Worm (Caenorhabditis elegans) whole organism, L1 larva: ENCODE data around the gene Y49F6B.8.
"Not testable (repeated sequence)": the region's sequence is repeated elsewhere in the genome, so short reads cannot be mapped to it uniquely, and the experiment has no call there.

ENCODE experiments used
- C04F5.9 ChIP-seq: sonication (generic microtip); optimal IDR thresholded peaks from 2 replicates; lab custom pipeline; 2016; ENCODE audit warnings: missing genetic modification characterization, missing compliant biosample characterization
- C16A3.4 ChIP-seq: fragments of 150-350 bp; optimal IDR thresholded peaks from 2 replicates; lab custom pipeline; 2014; ENCODE audit warnings: missing biosample characterization, missing genetic modification characterization
- F16B12.6 ChIP-seq: fragments of 150-350 bp; optimal IDR thresholded peaks from 2 replicates; lab custom pipeline; 2014; ENCODE audit warnings: missing biosample characterization, missing genetic modification characterization
- Y116A8C.19 ChIP-seq: sonication (generic microtip); optimal IDR thresholded peaks from 2 replicates; lab custom pipeline; 2016; ENCODE audit warnings: missing compliant biosample characterization, missing genetic modification characterization, borderline replicate concordance
- ama-1 ChIP-seq: fragments of 150-350 bp; optimal IDR thresholded peaks from 2 replicates; lab custom pipeline; 2014
- blmp-1 ChIP-seq: fragments of 150-350 bp; optimal IDR thresholded peaks from 2 replicates; lab custom pipeline; 2014; ENCODE audit warnings: missing biosample characterization, missing genetic modification characterization
- ceh-63 ChIP-seq: fragments of 200-800 bp; sonication (Bioruptor generic); optimal IDR thresholded peaks from 2 replicates; lab custom pipeline; 2018; ENCODE audit warnings: mild to moderate bottlenecking, missing genetic modification characterization, missing compliant biosample characterization
- ceh-88 ChIP-seq: fragments of 200-800 bp; sonication (Bioruptor generic); IDR thresholded peaks from 2 replicates; pipeline ENCODE4 v1.3.6; 2022; ENCODE audit warnings: missing genetic modification characterization, missing compliant biosample characterization
- ceh-90 ChIP-seq: sonication (generic microtip); optimal IDR thresholded peaks from 2 replicates; lab custom pipeline; 2016; ENCODE audit warnings: missing genetic modification characterization, missing compliant biosample characterization
- ces-1 ChIP-seq: fragments of 150-350 bp; optimal IDR thresholded peaks from 2 replicates; lab custom pipeline; 2014; ENCODE audit warnings: missing biosample characterization, missing genetic modification reagents, missing genetic modification characterization
- dpl-1 ChIP-seq, 3 experiments: fragments of 150-350 bp in 2 of 3; sonication (generic microtip) in 1 of 3; optimal IDR thresholded peaks; 2 replicates each; lab custom pipeline; 2014 to 2017; ENCODE audit warnings: missing biosample characterization in 3 of 3, missing genetic modification characterization in 3 of 3, missing genetic modification reagents in 3 of 3
- dsc-1 ChIP-seq: sonication (generic microtip); optimal IDR thresholded peaks from 2 replicates; lab custom pipeline; 2016; ENCODE audit warnings: mild to moderate bottlenecking, missing genetic modification characterization, missing compliant biosample characterization
- efl-3 ChIP-seq: fragments of 200-800 bp; sonication (Bioruptor generic); optimal IDR thresholded peaks from 2 replicates; lab custom pipeline; 2018; ENCODE audit warnings: mild to moderate bottlenecking, missing genetic modification characterization, missing compliant biosample characterization
- fkh-8 ChIP-seq: sonication (generic microtip); optimal IDR thresholded peaks from 2 replicates; lab custom pipeline; 2016; ENCODE audit warnings: mild to moderate bottlenecking, missing genetic modification characterization, missing compliant biosample characterization
- grh-1 ChIP-seq: fragments of 200-800 bp; sonication (Bioruptor generic); IDR thresholded peaks from 2 replicates; pipeline ENCODE4 v1.3.6; 2022; ENCODE audit warnings: missing genetic modification reagents, missing genetic modification characterization, missing compliant biosample characterization
- hlh-17 ChIP-seq: fragments of 200-800 bp; sonication (Bioruptor generic); optimal IDR thresholded peaks from 2 replicates; lab custom pipeline; 2018; ENCODE audit warnings: missing genetic modification characterization, mild to moderate bottlenecking, missing compliant biosample characterization, moderate library complexity, borderline replicate concordance
- hpl-2 ChIP-seq: fragments of 150-350 bp; optimal IDR thresholded peaks from 2 replicates; lab custom pipeline; 2014; ENCODE audit warnings: missing biosample characterization, missing genetic modification reagents, missing genetic modification characterization
- irx-1 ChIP-seq: sonication (generic microtip); optimal IDR thresholded peaks from 2 replicates; lab custom pipeline; 2016; ENCODE audit warnings: missing genetic modification characterization, missing compliant biosample characterization
- jun-1 ChIP-seq: fragments of 150-350 bp; optimal IDR thresholded peaks from 2 replicates; lab custom pipeline; 2014; ENCODE audit warnings: missing biosample characterization, missing genetic modification reagents, missing genetic modification characterization
- lin-14 ChIP-seq: fragments of 200-800 bp; sonication (Bioruptor generic); optimal IDR thresholded peaks from 2 replicates; lab custom pipeline; 2018; ENCODE audit warnings: mild to moderate bottlenecking, missing genetic modification characterization, moderate library complexity, missing compliant biosample characterization
- lin-35 ChIP-seq, 2 experiments: fragments of 150-350 bp; optimal IDR thresholded peaks; 2 replicates each; lab custom pipeline; 2014; ENCODE audit warnings: missing biosample characterization in 2 of 2, missing genetic modification characterization in 2 of 2, missing genetic modification reagents in 2 of 2
- lin-39 ChIP-seq: fragments of 150-350 bp; optimal IDR thresholded peaks from 2 replicates; lab custom pipeline; 2014; ENCODE audit warnings: missing biosample characterization, missing genetic modification reagents, missing genetic modification characterization
- lir-3 ChIP-seq: sonication (generic microtip); optimal IDR thresholded peaks from 2 replicates; lab custom pipeline; 2016; ENCODE audit warnings: mild to moderate bottlenecking, missing genetic modification characterization, moderate library complexity, missing compliant biosample characterization; ENCODE audit not compliant: poor library complexity
- lsy-2 ChIP-seq, 2 experiments: fragments of 150-350 bp; optimal IDR thresholded peaks; 2 replicates each; lab custom pipeline; 2014; ENCODE audit warnings: missing biosample characterization in 2 of 2, missing genetic modification characterization in 2 of 2
- mab-9 ChIP-seq: fragments of 200-800 bp; sonication (Bioruptor generic); IDR thresholded peaks from 2 replicates; pipeline ENCODE4 v1.3.6; 2022; ENCODE audit warnings: missing genetic modification reagents, missing genetic modification characterization, missing compliant biosample characterization
- mef-2 ChIP-seq: fragments of 150-350 bp; optimal IDR thresholded peaks from 2 replicates; lab custom pipeline; 2014; ENCODE audit warnings: missing biosample characterization, missing genetic modification characterization
- nhr-12 ChIP-seq: sonication (generic microtip); optimal IDR thresholded peaks from 2 replicates; lab custom pipeline; 2017; ENCODE audit warnings: missing biosample characterization, missing genetic modification characterization
- nhr-76 ChIP-seq: sonication (generic microtip); optimal IDR thresholded peaks from 2 replicates; lab custom pipeline; 2017; ENCODE audit warnings: missing biosample characterization, missing genetic modification characterization
- nhr-85 ChIP-seq: sonication (generic microtip); peaks from one replicate; lab custom pipeline; 2016; ENCODE audit warnings: missing genetic modification characterization, inconsistent platforms, missing compliant biosample characterization
- nhr-90 ChIP-seq: sonication (generic microtip); optimal IDR thresholded peaks from 2 replicates; lab custom pipeline; 2016; ENCODE audit warnings: mild to moderate bottlenecking, missing genetic modification characterization, missing compliant biosample characterization; ENCODE audit not compliant: poor library complexity
- pag-3 ChIP-seq: sonication (generic microtip); optimal IDR thresholded peaks from 2 replicates; lab custom pipeline; 2017; ENCODE audit warnings: missing genetic modification characterization, mild to moderate bottlenecking, missing compliant biosample characterization, antibody characterized with exemption, borderline replicate concordance; ENCODE audit not compliant: insufficient read depth
- pax-3 ChIP-seq: fragments of 200-800 bp; sonication (Bioruptor generic); optimal IDR thresholded peaks from 2 replicates; lab custom pipeline; 2018; ENCODE audit warnings: mild to moderate bottlenecking, missing genetic modification characterization, moderate library complexity, missing compliant biosample characterization
- pqm-1 ChIP-seq: sonication (generic microtip); optimal IDR thresholded peaks from 3 replicates; lab custom pipeline; 2017; ENCODE audit warnings: missing biosample characterization, missing genetic modification characterization
- rnt-1 ChIP-seq: sonication (generic microtip); optimal IDR thresholded peaks from 2 replicates; lab custom pipeline; 2016; ENCODE audit warnings: mild to moderate bottlenecking, missing genetic modification characterization, moderate library complexity, missing compliant biosample characterization
- snu-23 ChIP-seq: sonication (generic microtip); optimal IDR thresholded peaks from 2 replicates; lab custom pipeline; 2016; ENCODE audit warnings: missing genetic modification characterization, missing compliant biosample characterization
- unc-62 ChIP-seq: fragments of 150-350 bp; optimal IDR thresholded peaks from 2 replicates; lab custom pipeline; 2014; ENCODE audit warnings: missing biosample characterization, missing genetic modification reagents, missing genetic modification characterization
- unc-86 ChIP-seq: sonication (generic microtip); optimal IDR thresholded peaks from 2 replicates; lab custom pipeline; 2016; ENCODE audit warnings: missing genetic modification characterization, missing compliant biosample characterization
- unc-98 ChIP-seq: fragments of 200-800 bp; sonication (Bioruptor generic); IDR thresholded peaks from 2 replicates; pipeline ENCODE4 v1.3.6; 2022; ENCODE audit warnings: missing genetic modification characterization, missing compliant biosample characterization
- vab-15 ChIP-seq: sonication (generic microtip); optimal IDR thresholded peaks from 2 replicates; lab custom pipeline; 2017; ENCODE audit warnings: missing genotype, mild to moderate bottlenecking, missing genetic modification characterization, missing compliant biosample characterization
- xbp-1 ChIP-seq: sonication (generic microtip); optimal IDR thresholded peaks from 2 replicates; lab custom pipeline; 2016; ENCODE audit warnings: missing genetic modification characterization, missing compliant biosample characterization
- zag-1 ChIP-seq: fragments of 150-350 bp; optimal IDR thresholded peaks from 2 replicates; lab custom pipeline; 2014; ENCODE audit warnings: missing biosample characterization, missing genetic modification characterization
- ztf-11 ChIP-seq, 2 experiments: sonication (generic microtip); optimal IDR thresholded peaks; 2 replicates each; lab custom pipeline; 2016 to 2017; ENCODE audit warnings: missing genetic modification characterization in 2 of 2, missing biosample characterization in 1 of 2, missing compliant biosample characterization in 1 of 2
- ztf-4 ChIP-seq: fragments of 150-350 bp; optimal IDR thresholded peaks from 2 replicates; lab custom pipeline; 2014; ENCODE audit warnings: missing biosample characterization, missing genetic modification characterization

Gene Y49F6B.8

ce11 chrII:3464580-3464979 lies 16.9 kb downstream of the Y49F6B.8 start, which contains the start of gene C16C8.10:
Gene C16C8.10 (minus strand): TSS chrII:3464680.
- TF ChIP-seq lin-35 (GFP tag; optimal IDR thresholded peaks at IDR 0.05; lab: Kevin White, UChicago); zag-1; hpl-2 (GFP tag; lab: Kevin White, UChicago): not testable (repeated sequence)
- TF ChIP-seq, all 84 proteins: peak for 0; not testable (repeated sequence) for 84

ce11 chrII:3463097-3463496 lies 18.4 kb downstream of the Y49F6B.8 start, which contains the start of gene C16C8.9:
Gene C16C8.9 (minus strand): TSS chrII:3463197.
- TF ChIP-seq mef-2 (tag; lab: Kevin White, UChicago) (no peak), unc-62 (GFP tag; lab: Kevin White, UChicago) (no peak), vab-15 (tag; lab: Kevin White, UChicago) (no peak), lin-14 (GFP tag; lab: Kevin White, UChicago) (no peak), irx-1 (no peak), mab-9 (GFP tag; lab: Robert Waterston, UW) (no peak)
- TF ChIP-seq, all 84 proteins: peak for 0

ce11 chrII:3461586-3461985 lies 19.9 kb downstream of the Y49F6B.8 start, which contains the start of gene C16C8.8:
Gene C16C8.8 (minus strand): TSS chrII:3461686.
- TF ChIP-seq nhr-85 (no peak), nhr-76 (tag; lab: Kevin White, UChicago) (no peak), unc-62 (GFP tag; lab: Kevin White, UChicago) (no peak), F16B12.6 (tag; lab: Kevin White, UChicago) (no peak), grh-1 (GFP tag; lab: Robert Waterston, UW) (no peak), lin-39 (tag; lab: Kevin White, UChicago) (no peak), xbp-1 (no peak), pqm-1 (no peak)

- TF ChIP-seq rnt-1 (tag; lab: Kevin White, UChicago) (no peak), snu-23 (GFP tag; lab: Kevin White, UChicago) (no peak), nhr-12 (tag; lab: Kevin White, UChicago) (no peak), ztf-4 (tag; lab: Kevin White, UChicago) (no peak), hlh-17 (GFP tag; lab: Kevin White, UChicago) (no peak), unc-86 (no peak), C16A3.4 (tag; lab: Kevin White, UChicago) (no peak), ceh-63 (GFP tag; lab: Kevin White, UChicago) (no peak), ceh-90 (tag; lab: Kevin White, UChicago) (no peak), mab-9 (GFP tag; lab: Robert Waterston, UW) (no peak), ces-1 (GFP tag; lab: Kevin White, UChicago) (no peak)
Measured at ce11 chrII:3460048-3460447, 21.4 kb downstream of the Y49F6B.8 start, which contains the start of gene C16C8.7. Gene C16C8.7 (minus strand): TSS chrII:3460148.

ce11 chrII:3459199-3459598 lies 22.3 kb downstream of the Y49F6B.8 start:
- no peak for TF ChIP-seq unc-98 (GFP tag; lab: Robert Waterston, UW)
- no peak for TF ChIP-seq jun-1 (tag; lab: Kevin White, UChicago)
- TF ChIP-seq lir-3 (tag; lab: Kevin White, UChicago), result no peak
- TF ChIP-seq dsc-1 (tag; lab: Kevin White, UChicago), result no peak
- no peak for TF ChIP-seq pag-3 (tag; lab: Kevin White, UChicago)

- TF ChIP-seq mab-9 (GFP tag; lab: Robert Waterston, UW) (no peak), fkh-8 (tag; lab: Kevin White, UChicago) (no peak), dpl-1 (GFP tag; optimal IDR thresholded peaks at IDR 0.05; lab: Kevin White, UChicago) (no peak), lin-35 (GFP tag; optimal IDR thresholded peaks at IDR 0.05; lab: Kevin White, UChicago) (no peak), lsy-2 (tag; optimal IDR thresholded peaks at IDR 0.05; lab: Kevin White, UChicago) (no peak), ceh-88 (GFP tag; lab: Robert Waterston, UW) (no peak), Y116A8C.19 (tag; lab: Kevin White, UChicago) (no peak), pqm-1 (no peak), efl-3 (GFP tag; lab: Kevin White, UChicago) (no peak), C04F5.9 (tag; lab: Kevin White, UChicago) (no peak), ceh-90 (tag; lab: Kevin White, UChicago) (no peak), ztf-11 (tag; optimal IDR thresholded peaks at IDR 0.05; lab: Kevin White, UChicago) (no peak), blmp-1 (tag; lab: Kevin White, UChicago) (no peak), ama-1 (lab: Kevin White, UChicago) (no peak), pax-3 (tag; lab: Kevin White, UChicago) (no peak), nhr-90 (tag; lab: Kevin White, UChicago) (no peak), lin-14 (GFP tag; lab: Kevin White, UChicago) (no peak), unc-86 (no peak)
Measured at ce11 chrII:3458209-3458608, 23.3 kb downstream of the Y49F6B.8 start, which contains the start of the genes C16C8.26 and C16C8.19. Gene C16C8.26 (minus strand): TSS chrII:3458309. Gene C16C8.19 (plus strand): TSS chrII:3458487.
